Fruit fly (Drosophila melanogaster) whole organism, embryonic: ENCODE results near the gene beag.

Experiments used
- Atf6 ChIP-seq: fragments of 200-800 bp; sonication (Bioruptor generic); IDR thresholded peaks from 2 replicates; pipeline ENCODE4 v1.3.6; 2022; ENCODE audit warnings: missing biosample characterization, missing genetic modification characterization
- B-H1 ChIP-seq: fragments of 200-800 bp; sonication (Bioruptor generic); IDR thresholded peaks from 3 replicates; pipeline ENCODE4 v1.3.6; 2022; ENCODE audit warnings: missing biosample characterization, missing genetic modification characterization
- CG10147 ChIP-seq: fragments of 200-800 bp; sonication (Bioruptor generic); optimal IDR thresholded peaks from 2 replicates; lab custom pipeline; 2019; ENCODE audit warnings: missing biosample characterization, mild to moderate bottlenecking, missing genetic modification characterization, moderate library complexity
- CG10209 ChIP-seq: fragments of 200-800 bp; sonication (Bioruptor generic); optimal IDR thresholded peaks from 3 replicates; lab custom pipeline; 2017; ENCODE audit warnings: missing biosample characterization, mild to moderate bottlenecking, missing genetic modification characterization, missing genetic modification reagents
- CG11504 ChIP-seq: fragments of 200-800 bp; sonication (Bioruptor generic); optimal IDR thresholded peaks from 3 replicates; lab custom pipeline; 2019; ENCODE audit warnings: missing biosample characterization, mild to moderate bottlenecking, missing genetic modification characterization, moderate library complexity
- CG14050 ChIP-seq: fragments of 200-800 bp; sonication (Bioruptor generic); IDR thresholded peaks from 3 replicates; pipeline ENCODE4 v1.3.6; 2022; ENCODE audit warnings: missing biosample characterization, missing genetic modification characterization
- CG15514 ChIP-seq: fragments of 200-800 bp; sonication (Bioruptor generic); optimal IDR thresholded peaks from 3 replicates; lab custom pipeline; 2017; ENCODE audit warnings: missing biosample characterization, missing genetic modification characterization, mild to moderate bottlenecking, moderate library complexity, missing genetic modification reagents
- CG15696 ChIP-seq: fragments of 200-800 bp; sonication (Bioruptor generic); optimal IDR thresholded peaks from 2 replicates; lab custom pipeline; 2019; ENCODE audit warnings: missing biosample characterization, mild to moderate bottlenecking, missing genetic modification characterization, moderate library complexity
- CG17912 ChIP-seq: fragments of 200-800 bp; sonication (Bioruptor generic); optimal IDR thresholded peaks from 2 replicates; lab custom pipeline; 2018; ENCODE audit warnings: missing biosample characterization, mild to moderate bottlenecking, missing genetic modification characterization
- CG1832 ChIP-seq: fragments of 200-800 bp; sonication (Bioruptor generic); optimal IDR thresholded peaks from 2 replicates; lab custom pipeline; 2017; ENCODE audit warnings: missing biosample characterization, mild to moderate bottlenecking, missing genetic modification characterization, inconsistent platforms
- CG18764 ChIP-seq: fragments of 200-800 bp; sonication (Bioruptor generic); optimal IDR thresholded peaks from 3 replicates; lab custom pipeline; 2016; ENCODE audit warnings: missing biosample characterization, missing genetic modification characterization
- CG2875 ChIP-seq: fragments of 200-800 bp; sonication (Bioruptor generic); optimal IDR thresholded peaks from 2 replicates; lab custom pipeline; 2017; ENCODE audit warnings: missing biosample characterization, mild to moderate bottlenecking, missing genetic modification characterization, missing genetic modification reagents
- CG2889 ChIP-seq: fragments of 200-800 bp; sonication (Bioruptor generic); IDR thresholded peaks from 3 replicates; pipeline ENCODE4 v1.3.6; 2022; ENCODE audit warnings: missing biosample characterization, missing genetic modification characterization
- CG31365 ChIP-seq: fragments of 200-800 bp; sonication (Bioruptor generic); optimal IDR thresholded peaks from 2 replicates; lab custom pipeline; 2018; ENCODE audit warnings: missing biosample characterization, mild to moderate bottlenecking, missing genetic modification characterization
- CG34422 ChIP-seq: fragments of 200-800 bp; sonication (Bioruptor generic); IDR thresholded peaks from 3 replicates; pipeline ENCODE4 v1.3.6; 2022; ENCODE audit warnings: missing biosample characterization, missing genetic modification characterization
- CG3838 ChIP-seq: fragments of 200-800 bp; sonication (Bioruptor generic); optimal IDR thresholded peaks from 3 replicates; lab custom pipeline; 2016; ENCODE audit warnings: missing biosample characterization, missing genetic modification characterization
- CG6813 ChIP-seq: fragments of 200-800 bp; sonication (Bioruptor generic); optimal IDR thresholded peaks from 2 replicates; lab custom pipeline; 2017; ENCODE audit warnings: missing biosample characterization, missing genetic modification characterization, mild to moderate bottlenecking, moderate library complexity, missing genetic modification reagents
- CG7839 ChIP-seq: fragments of 200-800 bp; sonication (Bioruptor generic); optimal IDR thresholded peaks from 3 replicates; lab custom pipeline; 2018; ENCODE audit warnings: missing biosample characterization, mild to moderate bottlenecking, missing genetic modification characterization, moderate library complexity
- CG8765 ChIP-seq: fragments of 200-800 bp; sonication (Bioruptor generic); IDR thresholded peaks from 2 replicates; pipeline ENCODE4 v1.3.6; 2022; ENCODE audit warnings: missing biosample characterization, missing genetic modification characterization
- D19B ChIP-seq: fragments of 200-800 bp; sonication (Bioruptor generic); optimal IDR thresholded peaks from 2 replicates; lab custom pipeline; 2017; ENCODE audit warnings: missing biosample characterization, mild to moderate bottlenecking, missing genetic modification characterization
- Deaf1 ChIP-seq: fragments of 200-800 bp; optimal IDR thresholded peaks from 3 replicates; lab custom pipeline; 2019; ENCODE audit warnings: missing biosample characterization, mild to moderate bottlenecking, missing genetic modification characterization, moderate library complexity
- Dek ChIP-seq: fragments of 200-800 bp; sonication (Bioruptor generic); optimal IDR thresholded peaks from 3 replicates; lab custom pipeline; 2019; ENCODE audit warnings: missing biosample characterization, mild to moderate bottlenecking, missing genetic modification characterization, moderate library complexity
- Doc2 ChIP-seq: fragments of 200-800 bp; sonication (Bioruptor generic); IDR thresholded peaks from 2 replicates; pipeline ENCODE4 v1.3.6; 2022; ENCODE audit warnings: missing biosample characterization, missing genetic modification characterization
- Fer1 ChIP-seq: fragments of 200-800 bp; sonication (Bioruptor generic); optimal IDR thresholded peaks from 2 replicates; lab custom pipeline; 2017; ENCODE audit warnings: missing biosample characterization, mild to moderate bottlenecking, missing genetic modification characterization
- GATAe ChIP-seq: fragments of 200-800 bp; sonication (Bioruptor generic); conservative IDR thresholded peaks from 2 replicates; pipeline ENCODE4 v1.3.6; 2022; ENCODE audit warnings: missing biosample characterization, missing genetic modification characterization
- Gug ChIP-seq: fragments of 200-800 bp; sonication (Bioruptor generic); IDR thresholded peaks from 4 replicates; pipeline ENCODE4 v1.3.6; 2022; ENCODE audit warnings: missing biosample characterization, missing genetic modification characterization
- HHEX ChIP-seq: fragments of 200-800 bp; sonication (Bioruptor generic); optimal IDR thresholded peaks from 3 replicates; lab custom pipeline; 2017; ENCODE audit warnings: missing biosample characterization, mild to moderate bottlenecking, missing genetic modification characterization, missing genetic modification reagents
- Hand ChIP-seq: fragments of 200-800 bp; sonication (Bioruptor generic); optimal IDR thresholded peaks from 2 replicates; lab custom pipeline; 2017; ENCODE audit warnings: mild to moderate bottlenecking, missing biosample characterization, missing genetic modification reagents, missing genetic modification characterization
- Mad ChIP-seq: fragments of 200-800 bp; sonication (Bioruptor generic); optimal IDR thresholded peaks from 2 replicates; lab custom pipeline; 2016; ENCODE audit warnings: missing biosample characterization, missing genetic modification characterization
- Med ChIP-seq: fragments of 200-800 bp; sonication (Bioruptor generic); peaks from one replicate; lab custom pipeline; 2016; ENCODE audit warnings: missing biosample characterization, missing genetic modification characterization, mild to moderate bottlenecking, inconsistent platforms, moderate library complexity
- Nf-YC ChIP-seq: fragments of 200-800 bp; optimal IDR thresholded peaks from 3 replicates; lab custom pipeline; 2019; ENCODE audit warnings: missing biosample characterization, mild to moderate bottlenecking, missing genetic modification characterization, moderate library complexity
- Rx ChIP-seq: fragments of 200-800 bp; sonication (Bioruptor generic); IDR thresholded peaks from 2 replicates; pipeline ENCODE4 v1.3.6; 2022; ENCODE audit warnings: missing biosample characterization, missing genetic modification characterization
- Six4 ChIP-seq: fragments of 200-800 bp; sonication (Bioruptor generic); optimal IDR thresholded peaks from 2 replicates; lab custom pipeline; 2016; ENCODE audit warnings: missing biosample characterization, missing genetic modification characterization
- Sox100B ChIP-seq: fragments of 200-800 bp; sonication (Bioruptor generic); optimal IDR thresholded peaks from 3 replicates; lab custom pipeline; 2018; ENCODE audit warnings: missing biosample characterization, mild to moderate bottlenecking, missing genetic modification characterization
- Taf1 ChIP-seq: fragments of 200-800 bp; sonication (Bioruptor generic); IDR thresholded peaks from 2 replicates; pipeline ENCODE4 v1.3.6; 2022; ENCODE audit warnings: missing biosample characterization, missing genetic modification characterization
- Vsx1 ChIP-seq: fragments of 200-800 bp; sonication (Bioruptor generic); optimal IDR thresholded peaks from 2 replicates; lab custom pipeline; 2017; ENCODE audit warnings: missing biosample characterization, mild to moderate bottlenecking, missing genetic modification characterization, missing genetic modification reagents
- ap ChIP-seq: fragments of 200-800 bp; sonication (Bioruptor generic); IDR thresholded peaks from 2 replicates; pipeline ENCODE4 v1.3.6; 2022; ENCODE audit warnings: missing biosample characterization, missing genetic modification characterization
- bab2 ChIP-seq: fragments of 200-800 bp; sonication (Bioruptor generic); optimal IDR thresholded peaks from 2 replicates; lab custom pipeline; 2016; ENCODE audit warnings: missing biosample characterization, missing genetic modification characterization
- emc ChIP-seq: fragments of 200-800 bp; sonication (Bioruptor generic); optimal IDR thresholded peaks from 2 replicates; lab custom pipeline; 2016; ENCODE audit warnings: missing biosample characterization, missing genetic modification characterization
- fd102C ChIP-seq: fragments of 200-800 bp; sonication (Bioruptor generic); optimal IDR thresholded peaks from 2 replicates; lab custom pipeline; 2018; ENCODE audit warnings: missing biosample characterization, mild to moderate bottlenecking, missing genetic modification characterization, moderate library complexity
- gt ChIP-seq: fragments of 200-800 bp; sonication (Bioruptor generic); IDR thresholded peaks from 2 replicates; pipeline ENCODE4 v1.3.6; 2022; ENCODE audit warnings: missing biosample characterization, missing genetic modification characterization
- jing ChIP-seq: fragments of 200-800 bp; sonication (Bioruptor generic); optimal IDR thresholded peaks from 2 replicates; lab custom pipeline; 2018; ENCODE audit warnings: missing biosample characterization, mild to moderate bottlenecking, missing genetic modification characterization
- lilli ChIP-seq: fragments of 200-800 bp; sonication (Bioruptor generic); optimal IDR thresholded peaks from 3 replicates; lab custom pipeline; 2016; ENCODE audit warnings: missing biosample characterization, missing genetic modification characterization
- lmd ChIP-seq: fragments of 200-800 bp; sonication (Bioruptor generic); IDR thresholded peaks from 2 replicates; pipeline ENCODE4 v1.3.6; 2022; ENCODE audit warnings: missing biosample characterization, missing genetic modification characterization
- org-1 ChIP-seq: fragments of 200-800 bp; sonication (Bioruptor generic); optimal IDR thresholded peaks from 2 replicates; lab custom pipeline; 2017; ENCODE audit warnings: missing biosample characterization, missing genetic modification characterization
- rib ChIP-seq: fragments of 200-800 bp; sonication (Bioruptor generic); IDR thresholded peaks from 2 replicates; pipeline ENCODE4 v1.3.6; 2022; ENCODE audit warnings: missing biosample characterization, missing genetic modification characterization
- row ChIP-seq: fragments of 200-800 bp; sonication (Bioruptor generic); IDR thresholded peaks from 3 replicates; pipeline ENCODE4 v1.3.6; 2022; ENCODE audit warnings: missing biosample characterization, missing genetic modification characterization
- sd ChIP-seq: fragments of 200-800 bp; sonication (Bioruptor generic); optimal IDR thresholded peaks from 3 replicates; lab custom pipeline; 2018; ENCODE audit warnings: missing biosample characterization, mild to moderate bottlenecking, missing genetic modification characterization, moderate library complexity
- slbo ChIP-seq: fragments of 200-800 bp; sonication (Bioruptor generic); IDR thresholded peaks from 2 replicates; pipeline ENCODE4 v1.3.6; 2022; ENCODE audit warnings: missing biosample characterization, missing genetic modification characterization
- sob ChIP-seq: fragments of 200-800 bp; sonication (Bioruptor generic); IDR thresholded peaks from 2 replicates; pipeline ENCODE4 v1.3.6; 2022; ENCODE audit warnings: missing biosample characterization, missing genetic modification characterization
- tin ChIP-seq: fragments of 200-800 bp; sonication (Bioruptor generic); optimal IDR thresholded peaks from 3 replicates; lab custom pipeline; 2016; ENCODE audit warnings: missing biosample characterization, missing genetic modification characterization

beag gene

dm6 chr3R:9054442-9055118 is 10.3 kb downstream of the beag start (continued):
- TF ChIP-seq fd102C (GFP tag; lab: Kevin White, UChicago), result no peak
- peak; percentile 80 for TF ChIP-seq HHEX (GFP tag; lab: Kevin White, UChicago)
- TF ChIP-seq Vsx1 (GFP tag; lab: Kevin White, UChicago), result peak; percentile 1
- no peak for TF ChIP-seq CG10147 (GFP tag; lab: Kevin White, UChicago)
- TF ChIP-seq CG3838 (GFP tag; lab: Kevin White, UChicago), result peak; percentile 3
- TF ChIP-seq org-1 (GFP tag; lab: Kevin White, UChicago), result peak; percentile 34
- TF ChIP-seq Mad, result no peak
- no peak for TF ChIP-seq D19B (GFP tag; lab: Kevin White, UChicago)
- TF ChIP-seq CG2889 (GFP tag; lab: Robert Waterston, UW), result no peak
- TF ChIP-seq CG18764, result peak; percentile 12
- TF ChIP-seq Six4, result no peak
- TF ChIP-seq CG17912 (GFP tag; lab: Kevin White, UChicago), result no peak
- TF ChIP-seq Hand (GFP tag; lab: Kevin White, UChicago), result peak; percentile 21
- TF ChIP-seq slbo (GFP tag; lab: Robert Waterston, UW), result no peak
- peak; percentile 79 for TF ChIP-seq Gug
- TF ChIP-seq Sox100B (GFP tag; lab: Kevin White, UChicago), result peak; percentile 18
- TF ChIP-seq emc, result no peak
- TF ChIP-seq CG31365 (tag; lab: Kevin White, UChicago), result peak; percentile 37
- TF ChIP-seq gt (GFP tag; lab: Robert Waterston, UW), result no peak
- TF ChIP-seq Med (GFP tag; lab: Kevin White, UChicago), result peak; percentile 0
- TF ChIP-seq CG15696 (tag; lab: Kevin White, UChicago), result peak; percentile 24
- TF ChIP-seq row (GFP tag; lab: Robert Waterston, UW), result no peak
- TF ChIP-seq sob, result no peak
- no peak for TF ChIP-seq Atf6 (GFP tag; lab: Robert Waterston, UW)
- TF ChIP-seq CG15514 (GFP tag; lab: Kevin White, UChicago), result peak; percentile 78
- peak; percentile 59 for TF ChIP-seq jing
- no peak for TF ChIP-seq B-H1 (GFP tag; lab: Robert Waterston, UW)
- peak; percentile 56 for TF ChIP-seq Deaf1 (tag; lab: Kevin White, UChicago)
- peak; percentile 22 for TF ChIP-seq tin (GFP tag; lab: Kevin White, UChicago)
- TF ChIP-seq lilli (GFP tag; lab: Kevin White, UChicago), result peak; percentile 59
- no peak for TF ChIP-seq ap
- peak; percentile 70 for TF ChIP-seq Fer1
- peak; percentile 72 for TF ChIP-seq Dek
- peak; percentile 26 for TF ChIP-seq CG1832 (GFP tag; lab: Kevin White, UChicago)
- TF ChIP-seq CG34422 (GFP tag; lab: Robert Waterston, UW), result no peak
- peak; percentile 78 for TF ChIP-seq CG11504
- TF ChIP-seq CG7839, result peak; percentile 65
- TF ChIP-seq lmd (GFP tag; lab: Robert Waterston, UW), result no peak
- TF ChIP-seq CG8765, result no peak
- peak; percentile 40 for TF ChIP-seq CG2875 (GFP tag; lab: Kevin White, UChicago)
- TF ChIP-seq GATAe (GFP tag; lab: Robert Waterston, UW), result no peak
- no peak for TF ChIP-seq Doc2
- TF ChIP-seq Rx (GFP tag; lab: Robert Waterston, UW), result no peak
- TF ChIP-seq rib, result no peak
- TF ChIP-seq Nf-YC (tag; lab: Kevin White, UChicago), result peak; percentile 76
- TF ChIP-seq sd (tag; lab: Kevin White, UChicago), result peak; percentile 67
- TF ChIP-seq bab2 (GFP tag; lab: Kevin White, UChicago), result no peak
- TF ChIP-seq CG10209 (GFP tag; lab: Kevin White, UChicago), result peak; percentile 71
- TF ChIP-seq CG6813 (GFP tag; lab: Kevin White, UChicago), result peak; percentile 70
- TF ChIP-seq Taf1 (GFP tag; lab: Robert Waterston, UW), result no peak
- no peak for TF ChIP-seq CG14050 (GFP tag; lab: Robert Waterston, UW)
